Worm (Caenorhabditis elegans): Measurements from ENCODE around the gene nas-31.

Gene nas-31

ce11 chrV:10888153-10888552 is 33.5 kb downstream of the nas-31 start:
- TF ChIP-seq nhr-120 (GFP tag; IDR thresholded peaks at IDR 0.05) (no peak), atf-7 (tag; optimal IDR thresholded peaks at IDR 0.05) (peak; percentile 3), Y53G8AR.9 (GFP tag; conservative IDR thresholded peaks at IDR 0.05) (peak; percentile 20; the same call in 1 of the 2 replicates), F37B4.10 (GFP tag; IDR thresholded peaks at IDR 0.05) (no peak)

- TF ChIP-seq die-1 (tag; optimal IDR thresholded peaks at IDR 0.05), result peak; percentile 2
- TF ChIP-seq mes-4 (tag; optimal IDR thresholded peaks at IDR 0.05), result no peak
- peak; percentile 56; the same call in 1 of the 2 replicates for TF ChIP-seq Y53G8AR.9 (GFP tag; conservative IDR thresholded peaks at IDR 0.05)
- TF ChIP-seq ztf-18 (tag; optimal IDR thresholded peaks at IDR 0.05), result no peak
- TF ChIP-seq ets-4 (GFP tag; optimal IDR thresholded peaks at IDR 0.05), result no peak
- 0 out of 2 replicates have a peak, but pooled peaks have one; percentile 11 for TF ChIP-seq lin-26 (GFP tag; IDR thresholded peaks at IDR 0.05)
- no peak for TF ChIP-seq hmg-1.2 (GFP tag; IDR thresholded peaks at IDR 0.05)
- peak; percentile 72 for TF ChIP-seq ZK185.1 (tag; optimal IDR thresholded peaks at IDR 0.05; ENCODE audit: poor library complexity, severe bottlenecking)
- peak; percentile 31 for TF ChIP-seq atf-7 (tag; optimal IDR thresholded peaks at IDR 0.05)
- TF ChIP-seq Y56A3A.18 (GFP tag; IDR thresholded peaks at IDR 0.05), result peak; percentile 86
- peak; percentile 31 for TF ChIP-seq chd-7 (tag; optimal IDR thresholded peaks at IDR 0.05)
- peak; percentile 57 for TF ChIP-seq pbrm-1 (GFP tag; IDR thresholded peaks at IDR 0.05)
- peak; percentile 13 for TF ChIP-seq lin-54 (GFP tag; optimal IDR thresholded peaks at IDR 0.05)
- peak; percentile 26 for TF ChIP-seq ama-1 (optimal IDR thresholded peaks at IDR 0.05)
- TF ChIP-seq ama-1 (GFP tag; optimal IDR thresholded peaks at IDR 0.05), result no peak
- TF ChIP-seq F57C9.4 (tag; optimal IDR thresholded peaks at IDR 0.05), result peak; percentile 83
- TF ChIP-seq nhr-80 (tag; optimal IDR thresholded peaks at IDR 0.05), result no peak
- no peak for TF ChIP-seq ztf-25 (GFP tag; IDR thresholded peaks at IDR 0.05)
- TF ChIP-seq ceh-58 (GFP tag; IDR thresholded peaks at IDR 0.05), result no peak
- no peak for TF ChIP-seq C06A6.2 (GFP tag; conservative IDR thresholded peaks at IDR 0.05)
- TF ChIP-seq efl-1 (GFP tag; optimal IDR thresholded peaks at IDR 0.05), result no peak
- TF ChIP-seq tbx-9 (tag; optimal IDR thresholded peaks at IDR 0.05; ENCODE audit: borderline replicate concordance), result no peak
- peak; percentile 51 for TF ChIP-seq nhr-90 (tag; optimal IDR thresholded peaks at IDR 0.05)
- peak; percentile 64; the same call in 1 of the 2 replicates for TF ChIP-seq K11D2.4 (GFP tag; IDR thresholded peaks at IDR 0.05)
- no peak for TF ChIP-seq mel-28 (tag; optimal IDR thresholded peaks at IDR 0.05; ENCODE audit: borderline replicate concordance)
- peak; percentile 42 for TF ChIP-seq somi-1 (GFP tag; optimal IDR thresholded peaks at IDR 0.05)
- no peak for TF ChIP-seq ceh-100 (GFP tag; IDR thresholded peaks at IDR 0.05)
- TF ChIP-seq dpff-1 (tag; optimal IDR thresholded peaks at IDR 0.05), result peak; percentile 27
- TF ChIP-seq hsf-1 (GFP tag; IDR thresholded peaks at IDR 0.05), result no peak
- no peak for TF ChIP-seq rec-8 (tag; optimal IDR thresholded peaks at IDR 0.05)
- TF ChIP-seq snpc-1.1 (tag; optimal IDR thresholded peaks at IDR 0.05; ENCODE audit: insufficient read depth), result no peak
- peak; percentile 18 for TF ChIP-seq athp-1 (tag; optimal IDR thresholded peaks at IDR 0.05)
- peak; percentile 3 for TF ChIP-seq lin-40 (tag; optimal IDR thresholded peaks at IDR 0.05)
- no peak for TF ChIP-seq dox-1 (GFP tag; IDR thresholded peaks at IDR 0.05)
- TF ChIP-seq F52B5.7 (tag; optimal IDR thresholded peaks at IDR 0.05), result peak; percentile 3
- 0 out of 2 replicates have a peak, but pooled peaks have one; percentile 22 for TF ChIP-seq hmg-20 (GFP tag; IDR thresholded peaks at IDR 0.05)
- TF ChIP-seq repo-1 (tag; optimal IDR thresholded peaks at IDR 0.05), result peak; percentile 84
- peak; percentile 62; the same call in 1 of the 2 replicates for TF ChIP-seq B0336.3 (GFP tag; IDR thresholded peaks at IDR 0.05)
- TF ChIP-seq nfyb-1 (GFP tag; IDR thresholded peaks at IDR 0.05), result peak; percentile 66; the same call in 1 of the 2 replicates
- peak in 1 of 2 experiments; percentile 20 for TF ChIP-seq let-607 (tag; optimal IDR thresholded peaks at IDR 0.05)
- no peak for TF ChIP-seq cebp-1 (GFP tag; IDR thresholded peaks at IDR 0.05)
- TF ChIP-seq cebp-1 (tag; optimal IDR thresholded peaks at IDR 0.05), result peak; percentile 49
- TF ChIP-seq egl-18 (GFP tag; IDR thresholded peaks at IDR 0.05), result no peak
- peak; percentile 78 for TF ChIP-seq ztf-26 (tag; optimal IDR thresholded peaks at IDR 0.05)
- TF ChIP-seq sea-2 (GFP tag; IDR thresholded peaks at IDR 0.05), result no peak
Observed at ce11 chrV:10887564-10887963, 34.1 kb downstream of the nas-31 start.

Data from whole organism, young adult.